Fruit fly (Drosophila melanogaster): ENCODE data around the gene pst.

The pst gene

dm6 chr3L:7334990-7335389 is 25.1 kb downstream of the pst start, which contains the start of the genes wrm1 and wrm2 (continued):
- no peak for TF ChIP-seq CG1024 (GFP tag; IDR thresholded peaks at IDR 0.05)
- no peak for TF ChIP-seq CG1529 (GFP tag; optimal IDR thresholded peaks at IDR 0.05)
- no peak for TF ChIP-seq grau (tag; optimal IDR thresholded peaks at IDR 0.05)
- TF ChIP-seq CG31224 (GFP tag; IDR thresholded peaks at IDR 0.05) = no peak
- no peak for TF ChIP-seq CG15479 (GFP tag; optimal IDR thresholded peaks at IDR 0.05)
- TF ChIP-seq CG4730 (GFP tag; IDR thresholded peaks at IDR 0.05) = no peak
- no peak for TF ChIP-seq gem (tag; optimal IDR thresholded peaks at IDR 0.05)
- TF ChIP-seq grn (GFP tag; optimal IDR thresholded peaks at IDR 0.05) = no peak
- no peak for TF ChIP-seq Jarid2 (GFP tag; optimal IDR thresholded peaks at IDR 0.05)
- no peak for TF ChIP-seq CG7928 (GFP tag; optimal IDR thresholded peaks at IDR 0.05)
- TF ChIP-seq Atf6 (GFP tag; IDR thresholded peaks at IDR 0.05) = no peak
- TF ChIP-seq Gug (GFP tag; IDR thresholded peaks at IDR 0.05) = no peak
- no peak for TF ChIP-seq kah (GFP tag; optimal IDR thresholded peaks at IDR 0.05)
- peak; percentile 53; the same call in 2 of the 3 replicates for TF ChIP-seq HLH4C (GFP tag; IDR thresholded peaks at IDR 0.05; ENCODE audit: partially characterized antibody)
- TF ChIP-seq Tbp (GFP tag; optimal IDR thresholded peaks at IDR 0.05) = no peak
- TF ChIP-seq CG6689 (GFP tag; IDR thresholded peaks at IDR 0.05) = no peak
- no peak for TF ChIP-seq CG18764 (GFP tag; optimal IDR thresholded peaks at IDR 0.05)
- peak; percentile 56; the same call in 1 of the 3 replicates for TF ChIP-seq knrl (GFP tag; IDR thresholded peaks at IDR 0.05; ENCODE audit: partially characterized antibody)
- no peak for TF ChIP-seq Fer3 (tag; optimal IDR thresholded peaks at IDR 0.05)
- no peak for TF ChIP-seq HLHmδ (GFP tag; optimal IDR thresholded peaks at IDR 0.05)
- TF ChIP-seq Camta (GFP tag; optimal IDR thresholded peaks at IDR 0.05) = no peak
- TF ChIP-seq CG31441 (GFP tag; IDR thresholded peaks at IDR 0.05) = no peak
- no peak for TF ChIP-seq shn (GFP tag; optimal IDR thresholded peaks at IDR 0.05)
- TF ChIP-seq CG6254 (GFP tag; optimal IDR thresholded peaks at IDR 0.05) = no peak
- no peak for TF ChIP-seq dimm (GFP tag; IDR thresholded peaks at IDR 0.05)
- TF ChIP-seq dmrt99B (tag; optimal IDR thresholded peaks at IDR 0.05) = no peak
- no peak for TF ChIP-seq Awh (GFP tag; IDR thresholded peaks at IDR 0.05)
- TF ChIP-seq CG7357 (GFP tag; IDR thresholded peaks at IDR 0.05) = no peak
- no peak for TF ChIP-seq CG1647 (GFP tag; optimal IDR thresholded peaks at IDR 0.05)
- TF ChIP-seq CG34376 (GFP tag; optimal IDR thresholded peaks at IDR 0.05) = no peak
- TF ChIP-seq Blimp-1 (GFP tag; optimal IDR thresholded peaks at IDR 0.05) = no peak
- TF ChIP-seq mld (GFP tag; IDR thresholded peaks at IDR 0.05; ENCODE audit: partially characterized antibody) = peak; percentile 76; the same call in 2 of the 3 replicates
- no peak for TF ChIP-seq zen2 (GFP tag; IDR thresholded peaks at IDR 0.05; ENCODE audit: partially characterized antibody)
- TF ChIP-seq Six4 (GFP tag; optimal IDR thresholded peaks at IDR 0.05) = no peak
- no peak for TF ChIP-seq CG18011 (GFP tag; optimal IDR thresholded peaks at IDR 0.05)
- TF ChIP-seq CG6175 (GFP tag; IDR thresholded peaks at IDR 0.05) = no peak
- no peak for TF ChIP-seq CG7839 (tag; optimal IDR thresholded peaks at IDR 0.05)
- TF ChIP-seq sisA (GFP tag; IDR thresholded peaks at IDR 0.05) = no peak
- no peak for TF ChIP-seq caup (GFP tag; optimal IDR thresholded peaks at IDR 0.05; ENCODE audit: severe bottlenecking)
- no peak for TF ChIP-seq NC2α (GFP tag; optimal IDR thresholded peaks at IDR 0.05)
- TF ChIP-seq sob (GFP tag; IDR thresholded peaks at IDR 0.05) = no peak
- TF ChIP-seq emc (GFP tag; optimal IDR thresholded peaks at IDR 0.05) = no peak
- peak; percentile 56 for TF ChIP-seq Ets97D (GFP tag; optimal IDR thresholded peaks at IDR 0.05)
- TF ChIP-seq Adf1 (GFP tag; IDR thresholded peaks at IDR 0.05) = no peak
- no peak for TF ChIP-seq CG9215 (GFP tag; IDR thresholded peaks at IDR 0.05)
- no peak for TF ChIP-seq vnd (GFP tag; IDR thresholded peaks at IDR 0.05; ENCODE audit: partially characterized antibody)
- TF ChIP-seq CG2116 (GFP tag; optimal IDR thresholded peaks at IDR 0.05) = peak; percentile 99
- no peak for TF ChIP-seq CG6813 (GFP tag; optimal IDR thresholded peaks at IDR 0.05)
- no peak for TF ChIP-seq lola (GFP tag; optimal IDR thresholded peaks at IDR 0.05)
- TF ChIP-seq tap (tag; optimal IDR thresholded peaks at IDR 0.05) = no peak
- TF ChIP-seq CG4707 (GFP tag; optimal IDR thresholded peaks at IDR 0.05) = no peak

All from whole organism, embryonic.